Fruit fly (Drosophila melanogaster) whole organism, embryonic: ENCODE measurements around the gene Atx2.
A peak's percentile ranks its signal among the peaks of the same experiment; 100 is the strongest.

Experiments
- Awh ChIP-seq: fragments of 200-800 bp; sonication (Bioruptor generic); IDR thresholded peaks from 2 replicates; pipeline ENCODE4, ENCODE4 v1.3.6; 2022; ENCODE audit warnings: missing biosample characterization, missing genetic modification characterization
- CG10462 ChIP-seq: fragments of 200-800 bp; sonication (Bioruptor generic); optimal IDR thresholded peaks from 2 replicates; lab custom pipeline; 2016; ENCODE audit warnings: missing biosample characterization, missing genetic modification characterization
- CG12769 ChIP-seq: fragments of 200-800 bp; sonication (Bioruptor generic); optimal IDR thresholded peaks from 2 replicates; lab custom pipeline; 2019; ENCODE audit warnings: missing biosample characterization, mild to moderate bottlenecking, missing genetic modification characterization, moderate library complexity
- CG13894 ChIP-seq: fragments of 200-800 bp; sonication (Bioruptor generic); optimal IDR thresholded peaks from 3 replicates; lab custom pipeline; 2018; ENCODE audit warnings: missing biosample characterization, mild to moderate bottlenecking, missing genetic modification characterization, moderate library complexity
- CG15696 ChIP-seq: fragments of 200-800 bp; sonication (Bioruptor generic); optimal IDR thresholded peaks from 2 replicates; lab custom pipeline; 2019; ENCODE audit warnings: missing biosample characterization, mild to moderate bottlenecking, missing genetic modification characterization, moderate library complexity
- CG17328 ChIP-seq: fragments of 200-800 bp; sonication (Bioruptor generic); IDR thresholded peaks from 2 replicates; pipeline ENCODE4 v1.3.6; 2022; ENCODE audit warnings: missing biosample characterization, missing genetic modification characterization
- CG17359 ChIP-seq: fragments of 200-800 bp; sonication (Bioruptor generic); optimal IDR thresholded peaks from 3 replicates; lab custom pipeline; 2018; ENCODE audit warnings: missing biosample characterization, mild to moderate bottlenecking, missing genetic modification characterization, moderate library complexity
- CG18476 ChIP-seq: fragments of 200-800 bp; sonication (Bioruptor generic); optimal IDR thresholded peaks from 2 replicates; lab custom pipeline; 2016; ENCODE audit warnings: missing biosample characterization, mild to moderate bottlenecking, missing genetic modification characterization
- CG33557 ChIP-seq: fragments of 200-800 bp; sonication (Bioruptor generic); optimal IDR thresholded peaks from 2 replicates; lab custom pipeline; 2019; ENCODE audit warnings: missing biosample characterization, mild to moderate bottlenecking, missing genetic modification characterization, moderate library complexity
- CG34376 ChIP-seq: fragments of 200-800 bp; sonication (Bioruptor generic); optimal IDR thresholded peaks from 2 replicates; lab custom pipeline; 2018; ENCODE audit warnings: missing biosample characterization, mild to moderate bottlenecking, missing genetic modification characterization
- CG5180 ChIP-seq: fragments of 200-800 bp; sonication (Bioruptor generic); optimal IDR thresholded peaks from 3 replicates; lab custom pipeline; 2017; ENCODE audit warnings: missing biosample characterization, missing genetic modification characterization, mild to moderate bottlenecking, moderate library complexity, missing genetic modification reagents
- CG6272 ChIP-seq: fragments of 200-800 bp; sonication (Bioruptor generic); IDR thresholded peaks from 2 replicates; pipeline ENCODE4 v1.3.6; 2022; ENCODE audit warnings: missing biosample characterization, missing genetic modification characterization
- CG6791 ChIP-seq: fragments of 200-800 bp; sonication (Bioruptor generic); IDR thresholded peaks from 3 replicates; pipeline ENCODE4 v1.3.6; 2022; ENCODE audit warnings: missing biosample characterization, missing genetic modification characterization; ENCODE audit not compliant: partially characterized antibody
- CG7556 ChIP-seq: fragments of 200-800 bp; sonication (Bioruptor generic); optimal IDR thresholded peaks from 2 replicates; lab custom pipeline; 2017; ENCODE audit warnings: missing biosample characterization, mild to moderate bottlenecking, missing genetic modification characterization
- CG8281 ChIP-seq: fragments of 200-800 bp; sonication (Bioruptor generic); optimal IDR thresholded peaks from 2 replicates; lab custom pipeline; 2018; ENCODE audit warnings: missing biosample characterization, mild to moderate bottlenecking, missing genetic modification characterization, moderate library complexity
- Camta ChIP-seq: fragments of 200-800 bp; sonication (Bioruptor generic); optimal IDR thresholded peaks from 2 replicates; lab custom pipeline; 2016; ENCODE audit warnings: missing biosample characterization, missing genetic modification characterization
- Doc3 ChIP-seq: fragments of 200-800 bp; sonication (Bioruptor generic); IDR thresholded peaks from 3 replicates; pipeline ENCODE4 v1.3.6; 2022; ENCODE audit warnings: missing biosample characterization, missing genetic modification characterization; ENCODE audit not compliant: partially characterized antibody
- Dp ChIP-seq: fragments of 200-800 bp; sonication (Bioruptor generic); optimal IDR thresholded peaks from 2 replicates; lab custom pipeline; 2018; ENCODE audit warnings: missing biosample characterization, mild to moderate bottlenecking, missing genetic modification characterization, moderate library complexity
- Dref ChIP-seq: fragments of 200-800 bp; sonication (Bioruptor generic); IDR thresholded peaks from 2 replicates; pipeline ENCODE4 v1.3.6; 2022; ENCODE audit warnings: missing biosample characterization, missing genetic modification characterization
- Hr51 ChIP-seq, 2 experiments: fragments of 200-800 bp; sonication (Bioruptor generic); optimal IDR thresholded peaks; 2 replicates in 1 of 2; 3 replicates in 1 of 2; lab custom pipeline; 2016 to 2018; ENCODE audit warnings: missing biosample characterization in 2 of 2, missing genetic modification characterization in 2 of 2, mild to moderate bottlenecking in 1 of 2, moderate library complexity in 1 of 2
- Jarid2 ChIP-seq: fragments of 200-800 bp; sonication (Bioruptor generic); optimal IDR thresholded peaks from 3 replicates; lab custom pipeline; 2017; ENCODE audit warnings: mild to moderate bottlenecking, missing biosample characterization, missing genetic modification reagents, missing genetic modification characterization
- Kr ChIP-seq: fragments of 200-800 bp; sonication (Bioruptor generic); optimal IDR thresholded peaks from 2 replicates; lab custom pipeline; 2017; ENCODE audit warnings: missing biosample characterization, mild to moderate bottlenecking, missing genetic modification characterization
- Lhr ChIP-seq: fragments of 200-800 bp; sonication (Bioruptor generic); optimal IDR thresholded peaks from 3 replicates; lab custom pipeline; 2017; ENCODE audit warnings: mild to moderate bottlenecking, missing biosample characterization, missing genetic modification reagents, missing genetic modification characterization
- Med ChIP-seq: fragments of 200-800 bp; sonication (Bioruptor generic); peaks from one replicate; lab custom pipeline; 2016; ENCODE audit warnings: missing biosample characterization, missing genetic modification characterization, mild to moderate bottlenecking, inconsistent platforms, moderate library complexity
- NC2β ChIP-seq: fragments of 200-800 bp; sonication (Bioruptor generic); optimal IDR thresholded peaks from 2 replicates; lab custom pipeline; 2016; ENCODE audit warnings: missing biosample characterization, missing genetic modification characterization
- Oli ChIP-seq: fragments of 200-800 bp; sonication (Bioruptor generic); optimal IDR thresholded peaks from 2 replicates; lab custom pipeline; 2018; ENCODE audit warnings: missing biosample characterization, mild to moderate bottlenecking, missing genetic modification characterization, moderate library complexity
- Side ChIP-seq: fragments of 200-800 bp; sonication (Bioruptor generic); optimal IDR thresholded peaks from 2 replicates; lab custom pipeline; 2016; ENCODE audit warnings: missing biosample characterization, missing genetic modification characterization
- az2 ChIP-seq: fragments of 200-800 bp; sonication (Bioruptor generic); optimal IDR thresholded peaks from 3 replicates; lab custom pipeline; 2016; ENCODE audit warnings: missing biosample characterization, missing genetic modification characterization
- bcd ChIP-seq: fragments of 200-800 bp; sonication (Bioruptor generic); optimal IDR thresholded peaks from 2 replicates; lab custom pipeline; 2017; ENCODE audit warnings: missing biosample characterization, mild to moderate bottlenecking, missing genetic modification characterization
- btn ChIP-seq: fragments of 200-800 bp; sonication (Bioruptor generic); optimal IDR thresholded peaks from 2 replicates; lab custom pipeline; 2016; ENCODE audit warnings: missing biosample characterization, missing genetic modification characterization
- cas ChIP-seq: fragments of 200-800 bp; sonication (Bioruptor generic); IDR thresholded peaks from 2 replicates; pipeline ENCODE4 v1.3.6; 2022; ENCODE audit warnings: missing biosample characterization, missing genetic modification characterization
- en ChIP-seq: fragments of 200-800 bp; sonication (Bioruptor generic); optimal IDR thresholded peaks from 2 replicates; lab custom pipeline; 2016; ENCODE audit warnings: missing biosample characterization, missing genetic modification characterization
- hkb ChIP-seq, 2 experiments: fragments of 200-800 bp in 1 of 2; fragments of >200 bp in 1 of 2; sonication (Bioruptor generic) in 1 of 2; IDR thresholded peaks in 1 of 2; optimal IDR thresholded peaks in 1 of 2; 2 replicates each; pipeline versions ENCODE4 v1.3.6 to Lab custom; 2017 to 2022; ENCODE audit warnings: missing biosample characterization in 1 of 2, missing genetic modification characterization in 1 of 2
- jumu ChIP-seq: fragments of 200-800 bp; sonication (Bioruptor generic); optimal IDR thresholded peaks from 3 replicates; lab custom pipeline; 2016; ENCODE audit warnings: missing biosample characterization, missing genetic modification characterization
- lov ChIP-seq, 2 experiments: fragments of 200-800 bp in 1 of 2; fragments of >200 bp in 1 of 2; sonication (Bioruptor generic) in 1 of 2; IDR thresholded peaks in 1 of 2; optimal IDR thresholded peaks in 1 of 2; 2 replicates in 1 of 2; 3 replicates in 1 of 2; pipeline versions ENCODE4 v1.3.6 to Lab custom; 2017 to 2022; ENCODE audit warnings: missing biosample characterization in 1 of 2, missing genetic modification characterization in 1 of 2
- nau ChIP-seq: fragments of 200-800 bp; sonication (Bioruptor generic); optimal IDR thresholded peaks from 3 replicates; lab custom pipeline; 2017; ENCODE audit warnings: missing biosample characterization, mild to moderate bottlenecking, missing genetic modification characterization, missing genetic modification reagents
- sc ChIP-seq, 3 experiments: fragments of >200 bp in 2 of 3; fragments of 200-800 bp in 1 of 3; sonication (Bioruptor generic) in 1 of 3; optimal IDR thresholded peaks; 2 replicates in 2 of 3; 3 replicates in 1 of 3; lab custom pipeline; 2017; ENCODE audit warnings: mild to moderate bottlenecking in 1 of 3, missing biosample characterization in 1 of 3, missing genetic modification characterization in 1 of 3, missing genetic modification reagents in 1 of 3
- sens ChIP-seq: fragments of 200-800 bp; sonication (Bioruptor generic); peaks from one replicate; lab custom pipeline; 2016; ENCODE audit warnings: missing biosample characterization, missing genetic modification characterization
- sr ChIP-seq: fragments of 200-800 bp; sonication (Bioruptor generic); IDR thresholded peaks from 3 replicates; pipeline ENCODE4 v1.3.6; 2022; ENCODE audit warnings: missing biosample characterization, missing genetic modification characterization
- tgo ChIP-seq: fragments of 200-800 bp; sonication (Bioruptor generic); IDR thresholded peaks from 3 replicates; pipeline ENCODE4 v1.3.6; 2022; ENCODE audit warnings: missing biosample characterization, missing genetic modification characterization
- zf30C ChIP-seq: fragments of 200-800 bp; sonication (Bioruptor generic); optimal IDR thresholded peaks from 3 replicates; lab custom pipeline; 2018; ENCODE audit warnings: missing biosample characterization, mild to moderate bottlenecking, missing genetic modification characterization

Atx2 gene

DNA sequence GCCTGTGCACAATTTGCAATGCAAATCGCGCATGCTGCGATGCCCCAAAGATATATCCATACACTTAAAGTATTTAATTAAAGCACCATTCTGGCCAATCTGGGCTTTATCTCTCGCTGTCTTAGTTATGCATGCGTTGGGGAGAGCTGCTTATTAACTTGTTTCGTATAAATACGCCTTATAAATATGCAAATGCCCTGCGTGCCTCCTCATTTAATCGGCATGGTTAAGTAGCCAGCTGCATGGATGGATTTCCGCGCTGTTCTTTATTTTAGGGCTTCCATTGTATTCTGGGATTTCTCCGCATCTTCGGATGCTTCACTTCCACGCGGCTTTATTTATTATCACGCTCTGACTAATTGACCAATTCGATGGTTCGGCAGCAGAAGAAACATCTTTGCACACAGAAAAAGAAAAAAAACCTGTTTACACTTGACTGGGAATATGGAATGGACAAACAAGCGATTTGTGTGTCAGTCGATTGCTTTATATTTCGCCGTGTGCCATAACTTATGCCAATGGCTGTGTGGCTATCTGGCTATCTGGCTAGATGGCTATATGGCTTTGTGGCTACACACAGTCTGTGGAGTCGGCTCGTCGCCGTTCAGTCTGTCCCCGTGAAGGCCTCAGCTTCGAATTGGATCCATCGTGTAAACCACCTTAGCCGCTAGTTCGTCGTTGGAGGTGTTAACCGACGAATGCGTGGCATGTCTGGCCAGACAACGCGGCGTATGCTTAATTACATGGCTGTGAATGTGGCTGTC, 43.3 kb downstream of the Atx2 start (continued):
- peak; percentile 58 for TF ChIP-seq CG12769 (tag; lab: Kevin White, UChicago)
- no peak for TF ChIP-seq CG6272
- TF ChIP-seq Hr51 (GFP tag; optimal IDR thresholded peaks at IDR 0.05; lab: Kevin White, UChicago), result no peak
- 0 out of 2 replicates have a peak, but pooled peaks have one; percentile 28 for TF ChIP-seq Dref (GFP tag; lab: Robert Waterston, UW)
- TF ChIP-seq jumu (GFP tag; lab: Kevin White, UChicago), result no peak
- no peak for TF ChIP-seq hkb (optimal IDR thresholded peaks at IDR 0.05; lab: Kevin White, UChicago)
- TF ChIP-seq hkb (GFP tag; IDR thresholded peaks at IDR 0.05; lab: Robert Waterston, UW), result 0 out of 2 replicates have a peak, but pooled peaks have one; percentile 16
- no peak for TF ChIP-seq btn (GFP tag; lab: Kevin White, UChicago)
- TF ChIP-seq Med (GFP tag; lab: Kevin White, UChicago), result peak; percentile 71
- no peak for TF ChIP-seq bcd (GFP tag; lab: Kevin White, UChicago)
- peak; percentile 24 for TF ChIP-seq CG5180
- no peak for TF ChIP-seq zf30C (GFP tag; lab: Kevin White, UChicago)

dm6 chr3R:15457386-15458011, 49.3 kb downstream of the Atx2 start:
- TF ChIP-seq CG8281 (tag; lab: Kevin White, UChicago) (peak; percentile 95), CG17328 (GFP tag; lab: Robert Waterston, UW) (no peak)

- TF ChIP-seq az2 (GFP tag; lab: Kevin White, UChicago) (no peak), Jarid2 (GFP tag; lab: Kevin White, UChicago) (no peak), CG5180 (peak; percentile 15), Awh (GFP tag; lab: Robert Waterston, UW) (peak; percentile 63; the same call in 1 of the 2 replicates), CG34376 (peak; percentile 20), CG17359 (tag; lab: Kevin White, UChicago) (no peak), cas (GFP tag; lab: Robert Waterston, UW) (no peak)
Observed at dm6 chr3R:15458186-15458715, 50.0 kb downstream of the Atx2 start.

DNA sequence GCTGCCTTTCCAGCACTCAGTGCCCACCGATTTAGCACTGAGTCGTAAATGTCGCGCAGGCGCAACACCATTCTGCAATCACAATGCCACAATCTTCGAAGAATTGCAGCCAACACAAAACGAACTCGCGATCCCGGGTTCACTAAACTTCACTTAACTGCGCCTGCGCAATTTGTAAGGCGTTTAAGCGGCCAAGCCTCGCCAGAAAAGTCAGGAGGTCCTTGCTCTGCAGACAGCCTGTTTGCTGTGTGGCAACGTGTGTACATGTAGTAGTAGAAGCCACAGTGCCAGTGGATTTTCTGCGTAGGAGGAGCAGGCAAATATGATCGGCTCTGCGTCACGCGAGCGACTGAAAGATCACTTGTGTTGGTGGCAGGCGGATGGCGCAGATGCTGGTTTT, 54.9 kb downstream of the Atx2 start:
- TF ChIP-seq NC2β (no peak), sc (optimal IDR thresholded peaks at IDR 0.05; lab: Kevin White, UChicago) (no peak), sc (GFP tag; optimal IDR thresholded peaks at IDR 0.05; lab: Kevin White, UChicago) (no peak), CG7556 (GFP tag; lab: Kevin White, UChicago) (no peak), CG13894 (tag; lab: Kevin White, UChicago) (no peak), sr (GFP tag; lab: Robert Waterston, UW) (0 out of 3 replicates have a peak, but pooled peaks have one; percentile 43), Kr (GFP tag; lab: Kevin White, UChicago) (no peak), CG6791 (GFP tag; lab: Robert Waterston, UW) (no peak), nau (GFP tag; lab: Kevin White, UChicago) (no peak), en (GFP tag; lab: Kevin White, UChicago) (no peak), CG10462 (GFP tag; lab: Kevin White, UChicago) (no peak), lov (optimal IDR thresholded peaks at IDR 0.05; lab: Kevin White, UChicago) (no peak), lov (GFP tag; IDR thresholded peaks at IDR 0.05; lab: Robert Waterston, UW) (0 out of 3 replicates have a peak, but pooled peaks have one; percentile 25), Side (no peak), Dp (GFP tag; lab: Kevin White, UChicago) (no peak), Oli (tag; lab: Kevin White, UChicago) (no peak), tgo (GFP tag; lab: Robert Waterston, UW) (no peak), sens (GFP tag; lab: Kevin White, UChicago) (peak; percentile 18), CG33557 (GFP tag; lab: Kevin White, UChicago) (no peak), CG15696 (tag; lab: Kevin White, UChicago) (no peak), Doc3 (GFP tag; lab: Robert Waterston, UW) (no peak), CG18476 (GFP tag; lab: Kevin White, UChicago) (no peak), Lhr (GFP tag; lab: Kevin White, UChicago) (no peak), Camta (GFP tag; lab: Kevin White, UChicago) (no peak)
